Worm (Caenorhabditis elegans): ENCODE measurements around the gene F17C8.7.
A peak's percentile ranks its signal among the peaks of the same experiment; 100 is the strongest.

The F17C8.7 gene

DNA sequence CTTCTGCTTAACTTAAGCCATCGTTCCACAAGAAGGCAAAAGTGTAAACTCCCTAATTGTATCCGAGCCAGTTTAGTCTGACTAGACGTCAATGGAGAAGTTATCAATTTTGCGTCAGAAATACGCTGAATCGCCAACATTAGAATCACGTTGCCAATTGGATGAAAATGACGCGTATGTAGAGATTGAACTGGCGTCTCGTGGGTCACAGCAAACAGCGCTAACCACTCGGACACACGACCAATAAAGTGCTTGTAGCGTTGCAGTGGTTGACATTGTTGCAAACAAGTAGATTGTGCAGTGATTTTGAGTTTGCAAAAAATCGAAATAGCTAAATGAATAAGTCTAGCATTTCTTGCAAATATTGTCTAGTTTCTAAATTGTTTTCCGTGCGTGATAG is 45.9 kb upstream of the F17C8.7 start (continued):
- TF ChIP-seq lin-38 (GFP tag; IDR thresholded peaks at IDR 0.05) (peak; percentile 83), mdt-29 (GFP tag; IDR thresholded peaks at IDR 0.05) (peak; percentile 84; the same call in 1 of the 2 replicates), R02D3.7 (tag; optimal IDR thresholded peaks at IDR 0.05) (peak; percentile 36), zfp-2 (tag; optimal IDR thresholded peaks at IDR 0.05) (peak; percentile 56)

DNA sequence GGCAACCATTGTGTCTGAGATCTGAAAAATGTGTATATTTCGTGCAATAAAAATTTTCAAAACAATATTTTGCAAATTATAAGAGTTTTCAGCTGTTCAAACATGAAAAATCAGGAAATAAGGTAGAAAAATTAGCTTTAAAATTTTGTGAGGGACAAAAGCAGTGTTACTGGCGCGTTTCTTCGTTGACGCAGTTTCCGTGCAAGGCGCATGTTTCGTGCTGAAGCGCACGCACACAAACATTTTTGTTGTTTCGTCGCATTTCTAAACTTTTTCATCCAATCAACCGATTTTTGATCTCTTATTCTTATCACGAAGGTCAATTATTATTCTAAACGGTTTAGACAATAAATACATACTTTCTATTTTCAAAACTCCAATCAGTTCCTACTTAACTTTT is 42.3 kb upstream of the F17C8.7 start, which contains the start of gene nifk-1:
Gene nifk-1, minus strand, starts transcription at position 27 of the 400 bp plus-strand sequence.
- TF ChIP-seq nhr-28 (tag; optimal IDR thresholded peaks at IDR 0.05) (peak; percentile 76), ZK337.2 (GFP tag; IDR thresholded peaks at IDR 0.05) (no peak), arid-1 (GFP tag; conservative IDR thresholded peaks at IDR 0.05) (no peak), mes-2 (tag; optimal IDR thresholded peaks at IDR 0.05; ENCODE audit: poor library complexity, severe bottlenecking) (peak; percentile 78), dmd-6 (GFP tag; IDR thresholded peaks at IDR 0.05) (peak; percentile 76), vab-7 (GFP tag; IDR thresholded peaks at IDR 0.05) (no peak), daf-8 (GFP tag; IDR thresholded peaks at IDR 0.05) (no peak), D1046.2 (GFP tag; IDR thresholded peaks at IDR 0.05) (no peak), dpl-1 (GFP tag; optimal IDR thresholded peaks at IDR 0.05) (peak; percentile 80), ceh-28 (tag; optimal IDR thresholded peaks at IDR 0.05) (no peak), dmd-9 (GFP tag; IDR thresholded peaks at IDR 0.05) (no peak), nhr-102 (tag; optimal IDR thresholded peaks at IDR 0.05) (peak; percentile 21), T20F7.1 (GFP tag; optimal IDR thresholded peaks at IDR 0.05) (peak; percentile 70), set-16 (GFP tag; IDR thresholded peaks at IDR 0.05) (no peak), spr-3 (GFP tag; optimal IDR thresholded peaks at IDR 0.05) (no peak), pha-4 (GFP tag; IDR thresholded peaks at IDR 0.05) (no peak), pha-4 (tag; optimal IDR thresholded peaks at IDR 0.05) (peak; percentile 74), mdl-1 (tag; optimal IDR thresholded peaks at IDR 0.05) (peak in 1 of 2 experiments; percentile 55), nhr-11 (tag; optimal IDR thresholded peaks at IDR 0.05) (peak; percentile 22), daf-19 (GFP tag; conservative IDR thresholded peaks at IDR 0.05) (no peak), nhr-48 (tag; optimal IDR thresholded peaks at IDR 0.05) (peak; percentile 33), lin-13 (GFP tag; optimal IDR thresholded peaks at IDR 0.05) (peak; percentile 19), nhr-77 (tag; optimal IDR thresholded peaks at IDR 0.05) (peak; percentile 68), rbr-2 (tag; optimal IDR thresholded peaks at IDR 0.05) (peak; percentile 67), lsy-2 (tag; optimal IDR thresholded peaks at IDR 0.05) (peak in 1 of 2 experiments; percentile 87), ztf-7 (tag; optimal IDR thresholded peaks at IDR 0.05) (peak; percentile 28), lin-38 (GFP tag; IDR thresholded peaks at IDR 0.05) (peak; percentile 77), ama-1 (optimal IDR thresholded peaks at IDR 0.05) (no peak), nhr-111 (GFP tag; optimal IDR thresholded peaks at IDR 0.05) (no peak), dve-1 (tag; optimal IDR thresholded peaks at IDR 0.05; ENCODE audit: insufficient read depth) (peak; percentile 90), mxl-3 (GFP tag; optimal IDR thresholded peaks at IDR 0.05) (peak; percentile 62), hif-1 (tag; optimal IDR thresholded peaks at IDR 0.05) (peak; percentile 87 to 99), hlh-11 (tag; optimal IDR thresholded peaks at IDR 0.05) (peak; percentile 80), lin-1 (GFP tag; IDR thresholded peaks at IDR 0.05) (0 out of 2 replicates have a peak, but pooled peaks have one; percentile 23), nhr-237 (tag; optimal IDR thresholded peaks at IDR 0.05) (no peak), daf-16 (GFP tag; optimal IDR thresholded peaks at IDR 0.05) (peak in 1 of 2 experiments; percentile 55), daf-16 (tag; optimal IDR thresholded peaks at IDR 0.05) (peak; percentile 94), mep-1 (tag; optimal IDR thresholded peaks at IDR 0.05) (peak; percentile 83), hlh-30 (tag; optimal IDR thresholded peaks at IDR 0.05; ENCODE audit: insufficient read depth) (peak; percentile 63), hmg-1.1 (GFP tag; IDR thresholded peaks at IDR 0.05) (peak; percentile 58), aha-1 (tag) (peak; percentile 70)
